Fruit fly (Drosophila melanogaster): Measurements from ENCODE around the gene Task6.

- TF ChIP-seq usp (GFP tag; optimal IDR thresholded peaks at IDR 0.05) (no peak), CG8478 (optimal IDR thresholded peaks at IDR 0.05) (no peak)
Measured at dm6 chr3R:13685969-13686368, 11.6 kb upstream of the Task6 start.

Data from whole organism.